Fruit fly (Drosophila melanogaster): ENCODE data around the gene CG17475.

The CG17475 gene

DNA sequence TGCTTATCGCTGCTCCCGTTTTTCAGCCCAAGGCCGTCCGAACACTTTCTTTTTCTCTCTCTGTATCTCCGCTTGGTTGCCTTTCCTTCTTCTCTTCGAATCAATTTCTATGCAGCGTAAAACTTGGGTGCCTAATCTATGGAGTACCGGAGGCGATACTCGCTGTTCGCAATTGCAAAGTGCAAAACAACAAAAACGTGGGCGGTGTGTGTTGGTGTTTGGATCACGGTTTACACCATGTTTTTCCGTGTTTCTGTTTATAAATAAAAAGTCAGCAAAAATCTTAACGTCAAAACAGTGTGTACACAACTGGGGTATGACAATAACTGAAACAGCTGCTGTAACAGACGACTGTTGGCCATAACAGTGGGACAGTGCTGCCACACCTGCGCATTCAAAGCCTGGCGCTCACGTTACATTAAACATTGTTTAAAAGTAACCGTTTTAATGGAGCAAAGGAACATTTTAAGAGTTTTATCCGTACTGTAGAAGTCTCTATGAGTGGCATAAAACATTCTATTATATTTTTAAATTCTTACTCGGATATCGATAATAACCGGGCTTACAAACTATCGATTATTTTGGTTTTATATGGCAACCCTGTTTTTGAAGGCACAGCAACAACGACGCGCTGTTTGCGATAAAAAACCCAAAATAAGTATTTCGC is 19.0 kb upstream of the CG17475 start, which contains the start of the genes m-cup and Det (continued):
- TF ChIP-seq CG4360 (GFP tag; IDR thresholded peaks at IDR 0.05), result no peak
- TF ChIP-seq CG13424 (tag; optimal IDR thresholded peaks at IDR 0.05), result peak; percentile 28
- TF ChIP-seq CG5245 (GFP tag; optimal IDR thresholded peaks at IDR 0.05), result no peak
- no peak for TF ChIP-seq CG3407 (GFP tag; optimal IDR thresholded peaks at IDR 0.05)
- TF ChIP-seq Bgb (GFP tag; IDR thresholded peaks at IDR 0.05; ENCODE audit: partially characterized antibody), result peak; percentile 64
- no peak for TF ChIP-seq her (GFP tag; optimal IDR thresholded peaks at IDR 0.05)
- no peak for TF ChIP-seq CG15073 (GFP tag; optimal IDR thresholded peaks at IDR 0.05)
- no peak for TF ChIP-seq sim (GFP tag; IDR thresholded peaks at IDR 0.05)
- no peak for TF ChIP-seq Eip74EF (GFP tag; optimal IDR thresholded peaks at IDR 0.05)
- no peak for TF ChIP-seq kni (GFP tag; optimal IDR thresholded peaks at IDR 0.05)
- peak; percentile 23 for TF ChIP-seq CG12104 (GFP tag; optimal IDR thresholded peaks at IDR 0.05)
- TF ChIP-seq row (GFP tag; IDR thresholded peaks at IDR 0.05), result peak; percentile 51
- peak; percentile 6 for TF ChIP-seq wek (GFP tag; optimal IDR thresholded peaks at IDR 0.05)
- peak; percentile 76 for TF ChIP-seq pzg (GFP tag; optimal IDR thresholded peaks at IDR 0.05)
- TF ChIP-seq Max (GFP tag; optimal IDR thresholded peaks at IDR 0.05), result no peak
- no peak for TF ChIP-seq Oli (tag; optimal IDR thresholded peaks at IDR 0.05)
- TF ChIP-seq p53 (GFP tag; optimal IDR thresholded peaks at IDR 0.05), result no peak
- no peak for TF ChIP-seq CG8478 (optimal IDR thresholded peaks at IDR 0.05)
- TF ChIP-seq Abd-B (GFP tag; optimal IDR thresholded peaks at IDR 0.05), result no peak
- no peak for TF ChIP-seq CG9437 (GFP tag; optimal IDR thresholded peaks at IDR 0.05)
- TF ChIP-seq ranshi (GFP tag; IDR thresholded peaks at IDR 0.05), result no peak
- TF ChIP-seq Hr78 (GFP tag; optimal IDR thresholded peaks at IDR 0.05), result no peak
- TF ChIP-seq Six4 (GFP tag; optimal IDR thresholded peaks at IDR 0.05), result no peak
- TF ChIP-seq CG10274 (GFP tag; optimal IDR thresholded peaks at IDR 0.05), result no peak
- no peak for TF ChIP-seq CG5180 (GFP tag; optimal IDR thresholded peaks at IDR 0.05)
- TF ChIP-seq CG12236 (GFP tag; optimal IDR thresholded peaks at IDR 0.05), result no peak
- no peak for TF ChIP-seq lmd (GFP tag; IDR thresholded peaks at IDR 0.05)
- no peak for TF ChIP-seq CG6254 (GFP tag; optimal IDR thresholded peaks at IDR 0.05)
- no peak for TF ChIP-seq CG14050 (GFP tag; IDR thresholded peaks at IDR 0.05)
- no peak for TF ChIP-seq tup (GFP tag; optimal IDR thresholded peaks at IDR 0.05)
- TF ChIP-seq lov (optimal IDR thresholded peaks at IDR 0.05), result no peak
- TF ChIP-seq lov (GFP tag; IDR thresholded peaks at IDR 0.05), result no peak
- TF ChIP-seq ci (GFP tag; IDR thresholded peaks at IDR 0.05), result no peak
- no peak for TF ChIP-seq NFAT (GFP tag; IDR thresholded peaks at IDR 0.05)
- no peak for TF ChIP-seq fd102C (GFP tag; optimal IDR thresholded peaks at IDR 0.05)
- no peak for TF ChIP-seq mld (GFP tag; IDR thresholded peaks at IDR 0.05; ENCODE audit: partially characterized antibody)
- TF ChIP-seq CG6791 (GFP tag; IDR thresholded peaks at IDR 0.05; ENCODE audit: partially characterized antibody), result peak; percentile 61; the same call in 2 of the 3 replicates
- TF ChIP-seq btn (GFP tag; optimal IDR thresholded peaks at IDR 0.05), result no peak
- TF ChIP-seq ERR (GFP tag; optimal IDR thresholded peaks at IDR 0.05), result no peak
- TF ChIP-seq CG7357 (GFP tag; IDR thresholded peaks at IDR 0.05), result no peak
- TF ChIP-seq CG15479 (GFP tag; optimal IDR thresholded peaks at IDR 0.05), result no peak
- no peak for TF ChIP-seq jumu (GFP tag; optimal IDR thresholded peaks at IDR 0.05)
- TF ChIP-seq CG13296 (GFP tag; optimal IDR thresholded peaks at IDR 0.05), result no peak
- no peak for TF ChIP-seq jigr1 (GFP tag; IDR thresholded peaks at IDR 0.05)
- TF ChIP-seq Trl (optimal IDR thresholded peaks at IDR 0.05), result no peak
- peak; percentile 16 for TF ChIP-seq Trl (GFP tag; optimal IDR thresholded peaks at IDR 0.05)
- TF ChIP-seq eve (GFP tag; optimal IDR thresholded peaks at IDR 0.05), result no peak
- no peak for TF ChIP-seq trh (GFP tag; optimal IDR thresholded peaks at IDR 0.05)
- TF ChIP-seq PHDP (tag; optimal IDR thresholded peaks at IDR 0.05), result no peak
- no peak for TF ChIP-seq Dad (GFP tag; optimal IDR thresholded peaks at IDR 0.05)
- TF ChIP-seq Atf6 (GFP tag; IDR thresholded peaks at IDR 0.05), result no peak
